Worm (Caenorhabditis elegans) whole organism, young adult: ENCODE data around the gene F38H4.6.

Experiments used
- B0019.2 ChIP-seq: fragments of 200-800 bp; sonication (Bioruptor generic); conservative IDR thresholded peaks from 2 replicates; pipeline ENCODE4 v1.3.6; 2022; ENCODE audit warnings: missing genetic modification reagents, missing genetic modification characterization, missing compliant biosample characterization
- B0035.1 ChIP-seq: sonication (generic microtip); optimal IDR thresholded peaks from 2 replicates; lab custom pipeline; 2016; ENCODE audit warnings: missing genetic modification characterization, mild to moderate bottlenecking, missing compliant biosample characterization, missing genotype, missing genetic modification reagents
- T07F8.4 ChIP-seq: sonication (generic microtip); optimal IDR thresholded peaks from 2 replicates; lab custom pipeline; 2016; ENCODE audit warnings: mild to moderate bottlenecking, missing genetic modification characterization, moderate library complexity, missing compliant biosample characterization
- Y53G8AR.9 ChIP-seq: fragments of 200-800 bp; sonication (Bioruptor generic); conservative IDR thresholded peaks from 2 replicates; pipeline ENCODE4 v1.3.6; 2022; ENCODE audit warnings: missing genetic modification reagents, missing genetic modification characterization, missing compliant biosample characterization
- Y67H2A.10 ChIP-seq: fragments of 200-800 bp; sonication (Bioruptor generic); conservative IDR thresholded peaks from 2 replicates; pipeline ENCODE4 v1.3.6; 2022; ENCODE audit warnings: missing genetic modification reagents, missing genetic modification characterization, missing compliant biosample characterization
- hlh-12 ChIP-seq: sonication (generic microtip); optimal IDR thresholded peaks from 2 replicates; lab custom pipeline; 2016; ENCODE audit warnings: missing genetic modification characterization, missing compliant biosample characterization
- lir-1 ChIP-seq: fragments of 200-800 bp; sonication (Bioruptor generic); conservative IDR thresholded peaks from 2 replicates; pipeline ENCODE4 v1.3.6; 2022; ENCODE audit warnings: missing genetic modification reagents, missing genetic modification characterization, missing compliant biosample characterization
- nfya-1 ChIP-seq: sonication (generic microtip); optimal IDR thresholded peaks from 2 replicates; lab custom pipeline; 2017; ENCODE audit warnings: antibody characterized with exemption, missing compliant biosample characterization, missing genetic modification characterization, borderline replicate concordance; ENCODE audit not compliant: insufficient read depth
- nfya-2 ChIP-seq: fragments of 200-800 bp; sonication (Bioruptor generic); IDR thresholded peaks from 2 replicates; pipeline ENCODE4 v1.3.6; 2022; ENCODE audit warnings: missing genetic modification reagents, missing genetic modification characterization, missing compliant biosample characterization
- pha-4 ChIP-seq: fragments of 150-350 bp; sonication (generic microtip); optimal IDR thresholded peaks from 2 replicates; lab custom pipeline; 2014; ENCODE audit warnings: missing biosample characterization, missing genetic modification reagents, missing genetic modification characterization
- rcor-1 ChIP-seq: fragments of 200-800 bp; sonication (Bioruptor generic); IDR thresholded peaks from 2 replicates; pipeline ENCODE4 v1.3.6; 2022; ENCODE audit warnings: missing genetic modification reagents, missing genetic modification characterization, missing compliant biosample characterization
- unc-62 ChIP-seq: fragments of 150-350 bp; optimal IDR thresholded peaks from 2 replicates; lab custom pipeline; 2014; ENCODE audit warnings: missing biosample characterization, missing genetic modification reagents, missing genetic modification characterization

ce11 chrIV:11859995-11860605 lies 12.4 kb upstream of the F38H4.6 start, which contains the start of gene mob-1:
- TF ChIP-seq hlh-12 (tag; lab: Kevin White, UChicago), result no peak
- TF ChIP-seq nfya-2 (GFP tag; lab: Robert Waterston, UW), result no peak
- no peak for TF ChIP-seq lir-1 (GFP tag; lab: Robert Waterston, UW)
- TF ChIP-seq Y67H2A.10, result no peak
- TF ChIP-seq nfya-1 (tag; lab: Kevin White, UChicago), result no peak
- peak; percentile 69 for TF ChIP-seq Y53G8AR.9 (GFP tag; lab: Robert Waterston, UW)
- no peak for TF ChIP-seq B0019.2 (GFP tag; lab: Robert Waterston, UW)
- TF ChIP-seq unc-62 (GFP tag; lab: Kevin White, UChicago), result no peak
- no peak for TF ChIP-seq rcor-1 (GFP tag; lab: Robert Waterston, UW)
- peak; percentile 7 for TF ChIP-seq B0035.1 (tag; lab: Kevin White, UChicago)
- TF ChIP-seq pha-4, result no peak
- no peak for TF ChIP-seq T07F8.4 (tag; lab: Kevin White, UChicago)
